Worm (Caenorhabditis elegans): ENCODE measurements around the gene pat-3.

DNA sequence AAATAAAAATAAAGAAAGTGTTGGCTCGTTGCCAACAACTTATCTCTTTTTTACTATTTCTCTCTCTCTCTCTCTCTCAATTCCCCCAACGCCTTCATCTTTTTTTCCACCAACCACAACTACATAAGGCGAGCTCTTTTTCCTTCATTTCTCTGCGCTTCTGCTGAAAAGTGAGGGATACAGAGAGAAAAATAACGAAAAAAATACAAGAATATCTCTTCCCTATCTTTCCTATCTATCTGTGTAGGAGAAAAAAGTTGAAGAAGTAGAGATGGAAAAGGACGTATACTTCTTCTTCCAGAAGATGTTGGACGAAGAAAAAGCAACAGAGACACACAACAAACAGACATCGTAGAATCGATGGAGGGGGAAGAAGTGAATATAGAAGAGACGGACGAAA, 15.1 kb downstream of the pat-3 start:
- TF ChIP-seq ceh-9 (tag; optimal IDR thresholded peaks at IDR 0.05): no peak
- TF ChIP-seq nhr-11 (tag; optimal IDR thresholded peaks at IDR 0.05): no peak
- TF ChIP-seq hlh-13 (GFP tag; optimal IDR thresholded peaks at IDR 0.05): no peak
- TF ChIP-seq pqm-1 (tag; optimal IDR thresholded peaks at IDR 0.05): no peak
